Fruit fly (Drosophila melanogaster) whole organism, pupa: ENCODE data around the gene GNBP1.

Experiments used
- CG12605 ChIP-seq: fragments of 200-800 bp; sonication (Bioruptor generic); IDR thresholded peaks from 2 replicates; pipeline ENCODE4 v1.3.6; 2022; ENCODE audit warnings: missing biosample characterization, missing genetic modification characterization
- CG17806 ChIP-seq: fragments of 200-800 bp; sonication (Bioruptor generic); optimal IDR thresholded peaks from 2 replicates; lab custom pipeline; 2018; ENCODE audit warnings: missing biosample characterization, mild to moderate bottlenecking, missing genetic modification characterization, moderate library complexity
- CG32121 ChIP-seq: fragments of 200-800 bp; sonication (Bioruptor generic); IDR thresholded peaks from 2 replicates; pipeline ENCODE4 v1.3.6; 2022; ENCODE audit warnings: missing biosample characterization, missing genetic modification characterization
- CG4496 ChIP-seq: fragments of 200-800 bp; sonication (Bioruptor generic); IDR thresholded peaks from 3 replicates; pipeline ENCODE4 v1.3.6; 2022; ENCODE audit warnings: missing biosample characterization, missing genetic modification characterization
- CG8159 ChIP-seq: fragments of 200-800 bp; sonication (Bioruptor generic); optimal IDR thresholded peaks from 3 replicates; lab custom pipeline; 2018; ENCODE audit warnings: missing biosample characterization, mild to moderate bottlenecking, missing genetic modification characterization, moderate library complexity
- CG8301 ChIP-seq: fragments of 200-800 bp; sonication (Bioruptor generic); optimal IDR thresholded peaks from 2 replicates; lab custom pipeline; 2018; ENCODE audit warnings: missing biosample characterization, mild to moderate bottlenecking, missing genetic modification characterization
- CG9948 ChIP-seq: fragments of 200-800 bp; sonication (Bioruptor generic); optimal IDR thresholded peaks from 2 replicates; lab custom pipeline; 2018; ENCODE audit warnings: missing biosample characterization, mild to moderate bottlenecking, missing genetic modification characterization, moderate library complexity
- EcR ChIP-seq: fragments of 200-800 bp; sonication (Bioruptor generic); optimal IDR thresholded peaks from 3 replicates; lab custom pipeline; 2019; ENCODE audit warnings: missing biosample characterization, missing genetic modification characterization, mild to moderate bottlenecking, moderate library complexity, missing genetic modification reagents
- Ets98B ChIP-seq: fragments of 200-800 bp; sonication (Bioruptor generic); IDR thresholded peaks from 2 replicates; pipeline ENCODE4 v1.3.6; 2022; ENCODE audit warnings: missing biosample characterization, missing genetic modification characterization
- Pif1B ChIP-seq: fragments of 200-800 bp; sonication (Bioruptor generic); optimal IDR thresholded peaks from 3 replicates; lab custom pipeline; 2016; ENCODE audit warnings: missing biosample characterization, missing genetic modification characterization
- fd96Ca ChIP-seq: fragments of 200-800 bp; sonication (Bioruptor generic); IDR thresholded peaks from 3 replicates; pipeline ENCODE4 v1.3.6; 2022; ENCODE audit warnings: missing biosample characterization, missing genetic modification characterization
- gl ChIP-seq: fragments of 200-800 bp; sonication (Bioruptor generic); optimal IDR thresholded peaks from 2 replicates; lab custom pipeline; 2018; ENCODE audit warnings: missing biosample characterization, mild to moderate bottlenecking, missing genetic modification characterization
- rn ChIP-seq: fragments of 200-800 bp; sonication (Bioruptor generic); IDR thresholded peaks from 2 replicates; pipeline ENCODE4 v1.3.6; 2022; ENCODE audit warnings: missing biosample characterization, missing genetic modification characterization

DNA sequence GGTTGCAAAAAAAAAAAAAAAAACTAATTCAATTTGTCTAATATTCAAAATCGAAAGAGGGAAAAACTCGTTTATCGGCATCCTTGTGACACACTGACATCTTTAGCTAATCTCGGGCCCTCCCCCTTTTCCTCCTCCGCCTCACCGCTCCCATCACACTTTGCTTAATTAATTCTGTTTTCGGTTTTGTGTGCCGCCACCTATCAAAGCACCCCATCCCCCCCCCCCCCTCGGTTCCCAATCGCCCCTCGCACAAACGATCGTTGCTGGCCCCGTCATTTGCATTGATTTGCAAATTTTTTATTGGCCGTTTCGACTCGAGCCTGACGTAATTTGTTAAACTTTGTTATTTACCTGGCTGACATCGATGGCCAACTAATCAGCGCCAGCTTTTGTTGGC lies 47.1 kb upstream of the GNBP1 start:
- TF ChIP-seq CG17806 (tag; lab: Kevin White, UChicago) (no peak), Ets98B (GFP tag; lab: Robert Waterston, UW) (no peak), CG9948 (tag; lab: Kevin White, UChicago) (no peak), EcR (GFP tag; lab: Kevin White, UChicago) (no peak), CG8159 (no peak), gl (tag; lab: Kevin White, UChicago) (no peak), Pif1B (no peak), CG8301 (tag; lab: Kevin White, UChicago) (no peak), fd96Ca (GFP tag; lab: Robert Waterston, UW) (no peak; the same call in 2 of the 3 replicates), CG32121 (no peak), CG12605 (no peak), rn (no peak), CG4496 (no peak)
